Worm (Caenorhabditis elegans) whole organism, early embryonic: ENCODE results near the gene rfl-1.

ENCODE experiments used
- hmg-4 ChIP-seq: fragments of 200-800 bp; sonication (Bioruptor generic); optimal IDR thresholded peaks from 2 replicates; lab custom pipeline; 2018; ENCODE audit warnings: mild to moderate bottlenecking, missing genetic modification characterization, missing compliant biosample characterization
- tbx-37 ChIP-seq: fragments of 200-800 bp; sonication (Bioruptor generic); conservative IDR thresholded peaks from 2 replicates; pipeline ENCODE4 v1.3.6; 2022; ENCODE audit warnings: missing genetic modification reagents, missing genetic modification characterization, missing compliant biosample characterization

- TF ChIP-seq tbx-37 (GFP tag; lab: Robert Waterston, UW) (no peak), hmg-4 (GFP tag; lab: Kevin White, UChicago) (no peak)
Observed at ce11 chrIII:7067385-7067896, 46.4 kb downstream of the rfl-1 start, which contains the start of gene ger-1.
